Fruit fly (Drosophila melanogaster) whole organism, pupa: ENCODE results near the gene Ir76a.

Source experiments
- CG10348 ChIP-seq: fragments of 200-800 bp; sonication (Bioruptor generic); IDR thresholded peaks from 2 replicates; pipeline ENCODE4 v1.3.6; 2022; ENCODE audit warnings: missing biosample characterization, missing genetic modification characterization
- CG12605 ChIP-seq: fragments of 200-800 bp; sonication (Bioruptor generic); IDR thresholded peaks from 2 replicates; pipeline ENCODE4 v1.3.6; 2022; ENCODE audit warnings: missing biosample characterization, missing genetic modification characterization
- CG13204 ChIP-seq: fragments of 200-800 bp; sonication (Bioruptor generic); optimal IDR thresholded peaks from 2 replicates; lab custom pipeline; 2018; ENCODE audit warnings: missing biosample characterization, mild to moderate bottlenecking, missing genetic modification characterization, moderate library complexity
- CG14655 ChIP-seq: fragments of 200-800 bp; sonication (Bioruptor generic); optimal IDR thresholded peaks from 3 replicates; lab custom pipeline; 2017; ENCODE audit warnings: mild to moderate bottlenecking, missing biosample characterization, missing genetic modification reagents, missing genetic modification characterization
- CG15710 ChIP-seq: fragments of 200-800 bp; sonication (Bioruptor generic); optimal IDR thresholded peaks from 2 replicates; lab custom pipeline; 2018; ENCODE audit warnings: missing biosample characterization, mild to moderate bottlenecking, missing genetic modification characterization, moderate library complexity
- CG17806 ChIP-seq: fragments of 200-800 bp; sonication (Bioruptor generic); optimal IDR thresholded peaks from 2 replicates; lab custom pipeline; 2018; ENCODE audit warnings: missing biosample characterization, mild to moderate bottlenecking, missing genetic modification characterization, moderate library complexity
- CG32121 ChIP-seq: fragments of 200-800 bp; sonication (Bioruptor generic); IDR thresholded peaks from 2 replicates; pipeline ENCODE4 v1.3.6; 2022; ENCODE audit warnings: missing biosample characterization, missing genetic modification characterization
- CG34367 ChIP-seq: fragments of 200-800 bp; sonication (Bioruptor generic); optimal IDR thresholded peaks from 2 replicates; lab custom pipeline; 2018; ENCODE audit warnings: missing biosample characterization, mild to moderate bottlenecking, missing genetic modification characterization
- CG4496 ChIP-seq: fragments of 200-800 bp; sonication (Bioruptor generic); IDR thresholded peaks from 3 replicates; pipeline ENCODE4 v1.3.6; 2022; ENCODE audit warnings: missing biosample characterization, missing genetic modification characterization
- CG8159 ChIP-seq: fragments of 200-800 bp; sonication (Bioruptor generic); optimal IDR thresholded peaks from 3 replicates; lab custom pipeline; 2018; ENCODE audit warnings: missing biosample characterization, mild to moderate bottlenecking, missing genetic modification characterization, moderate library complexity
- CG8301 ChIP-seq: fragments of 200-800 bp; sonication (Bioruptor generic); optimal IDR thresholded peaks from 2 replicates; lab custom pipeline; 2018; ENCODE audit warnings: missing biosample characterization, mild to moderate bottlenecking, missing genetic modification characterization
- CG9948 ChIP-seq: fragments of 200-800 bp; sonication (Bioruptor generic); optimal IDR thresholded peaks from 2 replicates; lab custom pipeline; 2018; ENCODE audit warnings: missing biosample characterization, mild to moderate bottlenecking, missing genetic modification characterization, moderate library complexity
- D1 ChIP-seq: fragments of 200-800 bp; sonication (Bioruptor generic); optimal IDR thresholded peaks from 2 replicates; lab custom pipeline; 2018; ENCODE audit warnings: missing biosample characterization, mild to moderate bottlenecking, missing genetic modification characterization, moderate library complexity
- EcR ChIP-seq: fragments of 200-800 bp; sonication (Bioruptor generic); optimal IDR thresholded peaks from 3 replicates; lab custom pipeline; 2019; ENCODE audit warnings: missing biosample characterization, missing genetic modification characterization, mild to moderate bottlenecking, moderate library complexity, missing genetic modification reagents
- Ets98B ChIP-seq: fragments of 200-800 bp; sonication (Bioruptor generic); IDR thresholded peaks from 2 replicates; pipeline ENCODE4 v1.3.6; 2022; ENCODE audit warnings: missing biosample characterization, missing genetic modification characterization
- Pif1A ChIP-seq: fragments of 200-800 bp; sonication (Bioruptor generic); optimal IDR thresholded peaks from 3 replicates; lab custom pipeline; 2016; ENCODE audit warnings: missing biosample characterization, missing genetic modification characterization
- Pif1B ChIP-seq: fragments of 200-800 bp; sonication (Bioruptor generic); optimal IDR thresholded peaks from 3 replicates; lab custom pipeline; 2016; ENCODE audit warnings: missing biosample characterization, missing genetic modification characterization
- Snoo ChIP-seq: fragments of 200-800 bp; sonication (Bioruptor generic); optimal IDR thresholded peaks from 3 replicates; lab custom pipeline; 2017; ENCODE audit warnings: missing biosample characterization, mild to moderate bottlenecking, missing genetic modification characterization, inconsistent platforms
- fd96Ca ChIP-seq: fragments of 200-800 bp; sonication (Bioruptor generic); IDR thresholded peaks from 3 replicates; pipeline ENCODE4 v1.3.6; 2022; ENCODE audit warnings: missing biosample characterization, missing genetic modification characterization
- gl ChIP-seq: fragments of 200-800 bp; sonication (Bioruptor generic); optimal IDR thresholded peaks from 2 replicates; lab custom pipeline; 2018; ENCODE audit warnings: missing biosample characterization, mild to moderate bottlenecking, missing genetic modification characterization
- rn ChIP-seq: fragments of 200-800 bp; sonication (Bioruptor generic); IDR thresholded peaks from 2 replicates; pipeline ENCODE4 v1.3.6; 2022; ENCODE audit warnings: missing biosample characterization, missing genetic modification characterization

The Ir76a gene

dm6 chr3L:19791688-19792073 is 7.4 kb upstream of the Ir76a start:
- no peak for TF ChIP-seq Pif1A
- no peak for TF ChIP-seq CG32121
- no peak; the same call in 1 of the 2 replicates for TF ChIP-seq CG12605 (GFP tag; lab: Robert Waterston, UW)
- TF ChIP-seq gl (tag; lab: Kevin White, UChicago) = no peak
- TF ChIP-seq CG34367 (tag; lab: Kevin White, UChicago) = no peak
- TF ChIP-seq Ets98B (GFP tag; lab: Robert Waterston, UW) = no peak
- TF ChIP-seq CG15710 = no peak
- no peak for TF ChIP-seq Pif1B (GFP tag; lab: Kevin White, UChicago)
- no peak for TF ChIP-seq CG17806 (tag; lab: Kevin White, UChicago)
- 0 out of 3 replicates have a peak, but pooled peaks have one; percentile 5 for TF ChIP-seq fd96Ca
- TF ChIP-seq CG8159 (tag; lab: Kevin White, UChicago) = no peak
- TF ChIP-seq CG13204 (GFP tag; lab: Kevin White, UChicago) = peak; percentile 94
- TF ChIP-seq CG9948 = no peak
- no peak for TF ChIP-seq CG8301 (tag; lab: Kevin White, UChicago)
- peak; percentile 20 for TF ChIP-seq EcR (GFP tag; lab: Kevin White, UChicago)
- no peak for TF ChIP-seq Snoo (tag; lab: Kevin White, UChicago)
- no peak for TF ChIP-seq D1 (tag; lab: Kevin White, UChicago)
- TF ChIP-seq CG4496 (GFP tag; lab: Robert Waterston, UW) = peak; percentile 52; the same call in 1 of the 3 replicates
- no peak for TF ChIP-seq rn (GFP tag; lab: Robert Waterston, UW)
- TF ChIP-seq CG10348 = no peak
- no peak for TF ChIP-seq CG14655 (GFP tag; lab: Kevin White, UChicago)

- TF ChIP-seq CG4496 (GFP tag; lab: Robert Waterston, UW) (peak; percentile 78), CG9948 (no peak), D1 (tag; lab: Kevin White, UChicago) (no peak), CG15710 (peak; percentile 27), fd96Ca (peak; percentile 81), CG14655 (GFP tag; lab: Kevin White, UChicago) (peak; percentile 71), CG17806 (tag; lab: Kevin White, UChicago) (no peak), gl (tag; lab: Kevin White, UChicago) (peak; percentile 64), Pif1A (no peak), EcR (GFP tag; lab: Kevin White, UChicago) (no peak), rn (GFP tag; lab: Robert Waterston, UW) (peak; percentile 52; the same call in 1 of the 2 replicates), CG10348 (no peak), CG12605 (GFP tag; lab: Robert Waterston, UW) (peak; percentile 85), CG13204 (GFP tag; lab: Kevin White, UChicago) (peak; percentile 82), Ets98B (GFP tag; lab: Robert Waterston, UW) (peak; percentile 74), Snoo (tag; lab: Kevin White, UChicago) (no peak), CG8301 (tag; lab: Kevin White, UChicago) (peak; percentile 58), CG8159 (tag; lab: Kevin White, UChicago) (peak; percentile 35), CG32121 (peak; percentile 41; the same call in 1 of the 2 replicates)
These were observed 6.2 kb upstream of the Ir76a start for dm6 chr3L:19792717-19793437.

dm6 chr3L:19793438-19793998 is 5.6 kb upstream of the Ir76a start, which contains the start of the genes CG42637, Gyc76C and SREBP:
CG42637 (minus strand) TSS chr3L:19793569.
Gyc76C (minus strand) TSS chr3L:19793569.
SREBP (plus strand) TSS chr3L:19793935.
- TF ChIP-seq EcR (GFP tag; lab: Kevin White, UChicago) (no peak), CG10348 (no peak), CG8301 (tag; lab: Kevin White, UChicago) (no peak), gl (tag; lab: Kevin White, UChicago) (no peak), D1 (tag; lab: Kevin White, UChicago) (no peak), CG12605 (GFP tag; lab: Robert Waterston, UW) (no peak; the same call in 1 of the 2 replicates), CG8159 (tag; lab: Kevin White, UChicago) (no peak), CG34367 (tag; lab: Kevin White, UChicago) (no peak), CG17806 (tag; lab: Kevin White, UChicago) (no peak), Ets98B (GFP tag; lab: Robert Waterston, UW) (no peak), CG32121 (no peak), fd96Ca (no peak), rn (GFP tag; lab: Robert Waterston, UW) (no peak), CG9948 (no peak), CG13204 (GFP tag; lab: Kevin White, UChicago) (no peak)

dm6 chr3L:19794203-19794802 is 4.8 kb upstream of the Ir76a start:
- TF ChIP-seq CG8301 (tag; lab: Kevin White, UChicago) (peak; percentile 89), EcR (GFP tag; lab: Kevin White, UChicago) (no peak), CG8159 (tag; lab: Kevin White, UChicago) (peak; percentile 90), gl (tag; lab: Kevin White, UChicago) (peak; percentile 50), CG12605 (GFP tag; lab: Robert Waterston, UW) (peak; percentile 43; the same call in 1 of the 2 replicates), CG10348 (peak; percentile 48; the same call in 1 of the 2 replicates), rn (GFP tag; lab: Robert Waterston, UW) (peak; percentile 10; the same call in 1 of the 2 replicates), CG15710 (peak; percentile 85), CG34367 (tag; lab: Kevin White, UChicago) (peak; percentile 75), Snoo (tag; lab: Kevin White, UChicago) (peak; percentile 86), CG32121 (peak; percentile 80), CG17806 (tag; lab: Kevin White, UChicago) (peak; percentile 82), CG14655 (GFP tag; lab: Kevin White, UChicago) (no peak), CG9948 (peak; percentile 85), Ets98B (GFP tag; lab: Robert Waterston, UW) (peak; percentile 78), Pif1B (GFP tag; lab: Kevin White, UChicago) (peak; percentile 97), CG13204 (GFP tag; lab: Kevin White, UChicago) (no peak), Pif1A (peak; percentile 98), fd96Ca (peak; percentile 82), CG4496 (GFP tag; lab: Robert Waterston, UW) (peak; percentile 84), D1 (tag; lab: Kevin White, UChicago) (peak; percentile 84)
